Worm (Caenorhabditis elegans) whole organism, L4/young adult: Measurements from ENCODE around the gene T13H5.1.

Experiments
- dao-5 ChIP-seq: sonication (generic microtip); optimal IDR thresholded peaks from 2 replicates; lab custom pipeline; 2016; ENCODE audit warnings: missing genotype, missing genetic modification characterization, moderate library complexity, missing compliant biosample characterization
- him-1 ChIP-seq: sonication (generic microtip); optimal IDR thresholded peaks from 2 replicates; lab custom pipeline; 2016; ENCODE audit warnings: missing genotype, missing genetic modification reagents, missing genetic modification characterization, missing compliant biosample characterization

ce11 chrII:8504074-8504724 is 4.7 kb downstream of the T13H5.1 start:
- TF ChIP-seq him-1 (tag; lab: Kevin White, UChicago): no peak
- no peak for TF ChIP-seq dao-5 (tag; lab: Kevin White, UChicago)
